Fruit fly (Drosophila melanogaster) whole organism, embryonic: Measurements from ENCODE around the gene Dcps.

Source experiments
- Antp ChIP-seq: fragments of 200-800 bp; sonication (Bioruptor generic); optimal IDR thresholded peaks from 3 replicates; lab custom pipeline; 2016; ENCODE audit warnings: missing biosample characterization, missing genetic modification characterization
- Asciz ChIP-seq: fragments of 200-800 bp; sonication (Bioruptor generic); optimal IDR thresholded peaks from 2 replicates; lab custom pipeline; 2017; ENCODE audit warnings: missing biosample characterization, mild to moderate bottlenecking, missing genetic modification characterization, missing genetic modification reagents
- CG10431 ChIP-seq: fragments of 200-800 bp; sonication (Bioruptor generic); optimal IDR thresholded peaks from 3 replicates; lab custom pipeline; 2018; ENCODE audit warnings: missing biosample characterization, mild to moderate bottlenecking, missing genetic modification characterization
- CG10565 ChIP-seq: fragments of 200-800 bp; sonication (Bioruptor generic); optimal IDR thresholded peaks from 3 replicates; lab custom pipeline; 2016; ENCODE audit warnings: missing biosample characterization, mild to moderate bottlenecking, missing genetic modification characterization
- CG12071 ChIP-seq: fragments of 200-800 bp; sonication (Bioruptor generic); optimal IDR thresholded peaks from 3 replicates; lab custom pipeline; 2018; ENCODE audit warnings: missing biosample characterization, mild to moderate bottlenecking, missing genetic modification characterization
- CG12219 ChIP-seq: fragments of 200-800 bp; sonication (Bioruptor generic); optimal IDR thresholded peaks from 3 replicates; lab custom pipeline; 2018; ENCODE audit warnings: missing biosample characterization, mild to moderate bottlenecking, missing genetic modification characterization
- CG12299 ChIP-seq: fragments of 200-800 bp; sonication (Bioruptor generic); optimal IDR thresholded peaks from 2 replicates; lab custom pipeline; 2018; ENCODE audit warnings: missing biosample characterization, mild to moderate bottlenecking, missing genetic modification characterization
- CG12942 ChIP-seq: fragments of 200-800 bp; sonication (Bioruptor generic); optimal IDR thresholded peaks from 3 replicates; lab custom pipeline; 2016; ENCODE audit warnings: missing biosample characterization, missing genetic modification characterization
- CG13287 ChIP-seq: fragments of 200-800 bp; sonication (Bioruptor generic); IDR thresholded peaks from 2 replicates; pipeline ENCODE4 v1.3.6; 2022; ENCODE audit warnings: missing biosample characterization, missing genetic modification characterization; ENCODE audit not compliant: partially characterized antibody
- CG13775 ChIP-seq: fragments of 200-800 bp; sonication (Bioruptor generic); optimal IDR thresholded peaks from 3 replicates; lab custom pipeline; 2017; ENCODE audit warnings: missing biosample characterization, mild to moderate bottlenecking, missing genetic modification characterization
- CG14050 ChIP-seq: fragments of 200-800 bp; sonication (Bioruptor generic); IDR thresholded peaks from 3 replicates; pipeline ENCODE4 v1.3.6; 2022; ENCODE audit warnings: missing biosample characterization, missing genetic modification characterization
- CG14441 ChIP-seq: fragments of 200-800 bp; sonication (Bioruptor generic); IDR thresholded peaks from 2 replicates; pipeline ENCODE4 v1.3.6; 2022; ENCODE audit warnings: missing biosample characterization, missing genetic modification characterization
- CG1647 ChIP-seq: fragments of 200-800 bp; sonication (Bioruptor generic); optimal IDR thresholded peaks from 3 replicates; lab custom pipeline; 2016; ENCODE audit warnings: missing biosample characterization, missing genetic modification characterization
- CG18011 ChIP-seq: fragments of 200-800 bp; sonication (Bioruptor generic); optimal IDR thresholded peaks from 2 replicates; lab custom pipeline; 2017; ENCODE audit warnings: missing biosample characterization, missing genetic modification characterization, mild to moderate bottlenecking, moderate library complexity, missing genotype
- CG2678 ChIP-seq: fragments of 200-800 bp; sonication (Bioruptor generic); optimal IDR thresholded peaks from 3 replicates; lab custom pipeline; 2019; ENCODE audit warnings: missing biosample characterization, mild to moderate bottlenecking, missing genetic modification characterization, moderate library complexity
- CG3163 ChIP-seq: fragments of 200-800 bp; sonication (Bioruptor generic); optimal IDR thresholded peaks from 3 replicates; lab custom pipeline; 2016; ENCODE audit warnings: missing biosample characterization, missing genetic modification characterization
- CG3281 ChIP-seq: fragments of 200-800 bp; sonication (Bioruptor generic); optimal IDR thresholded peaks from 3 replicates; lab custom pipeline; 2017; ENCODE audit warnings: missing biosample characterization, mild to moderate bottlenecking, missing genetic modification characterization
- CG3407 ChIP-seq: fragments of 200-800 bp; sonication (Bioruptor generic); optimal IDR thresholded peaks from 2 replicates; lab custom pipeline; 2018; ENCODE audit warnings: missing biosample characterization, mild to moderate bottlenecking, missing genetic modification characterization
- CG6654 ChIP-seq: fragments of 200-800 bp; sonication (Bioruptor generic); optimal IDR thresholded peaks from 2 replicates; lab custom pipeline; 2017; ENCODE audit warnings: missing biosample characterization, mild to moderate bottlenecking, missing genetic modification characterization
- CG6791 ChIP-seq: fragments of 200-800 bp; sonication (Bioruptor generic); IDR thresholded peaks from 3 replicates; pipeline ENCODE4 v1.3.6; 2022; ENCODE audit warnings: missing biosample characterization, missing genetic modification characterization; ENCODE audit not compliant: partially characterized antibody
- CG7271 ChIP-seq: fragments of 200-800 bp; sonication (Bioruptor generic); optimal IDR thresholded peaks from 2 replicates; lab custom pipeline; 2018; ENCODE audit warnings: missing biosample characterization, mild to moderate bottlenecking, missing genetic modification characterization, moderate library complexity
- CG8924 ChIP-seq: fragments of 200-800 bp; optimal IDR thresholded peaks from 3 replicates; lab custom pipeline; 2019; ENCODE audit warnings: missing biosample characterization, mild to moderate bottlenecking, missing genetic modification characterization, moderate library complexity
- D19A ChIP-seq: fragments of 200-800 bp; optimal IDR thresholded peaks from 3 replicates; lab custom pipeline; 2019; ENCODE audit warnings: missing biosample characterization, mild to moderate bottlenecking, missing genetic modification characterization, moderate library complexity
- Doc2 ChIP-seq: fragments of 200-800 bp; sonication (Bioruptor generic); IDR thresholded peaks from 2 replicates; pipeline ENCODE4 v1.3.6; 2022; ENCODE audit warnings: missing biosample characterization, missing genetic modification characterization
- Lhr ChIP-seq: fragments of 200-800 bp; sonication (Bioruptor generic); optimal IDR thresholded peaks from 3 replicates; lab custom pipeline; 2017; ENCODE audit warnings: mild to moderate bottlenecking, missing biosample characterization, missing genetic modification reagents, missing genetic modification characterization
- Pdp1 ChIP-seq, 2 experiments: fragments of 200-800 bp; sonication (Bioruptor generic); optimal IDR thresholded peaks; 3 replicates each; lab custom pipeline; 2016; ENCODE audit warnings: missing biosample characterization in 2 of 2, missing genetic modification characterization in 2 of 2, mild to moderate bottlenecking in 1 of 2, moderate library complexity in 1 of 2
- Ptx1 ChIP-seq: fragments of 200-800 bp; sonication (Bioruptor generic); IDR thresholded peaks from 2 replicates; pipeline ENCODE4 v1.3.6; 2022; ENCODE audit warnings: missing biosample characterization, missing genetic modification characterization
- Sox100B ChIP-seq: fragments of 200-800 bp; sonication (Bioruptor generic); optimal IDR thresholded peaks from 3 replicates; lab custom pipeline; 2018; ENCODE audit warnings: missing biosample characterization, mild to moderate bottlenecking, missing genetic modification characterization
- Ssrp ChIP-seq: fragments of 200-800 bp; sonication (Bioruptor generic); optimal IDR thresholded peaks from 2 replicates; lab custom pipeline; 2018; ENCODE audit warnings: missing biosample characterization, mild to moderate bottlenecking, missing genetic modification characterization, moderate library complexity
- Trl ChIP-seq, 3 experiments: fragments of >200 bp in 2 of 3; fragments of 200-800 bp in 1 of 3; sonication (Bioruptor generic) in 1 of 3; optimal IDR thresholded peaks; 2 replicates in 1 of 3; 3 replicates in 2 of 3; lab custom pipeline; 2016 to 2017; ENCODE audit warnings: missing biosample characterization in 1 of 3, missing genetic modification characterization in 1 of 3
- YL-1 ChIP-seq: fragments of 200-800 bp; sonication (Bioruptor generic); optimal IDR thresholded peaks from 3 replicates; lab custom pipeline; 2017; ENCODE audit warnings: missing biosample characterization, mild to moderate bottlenecking, missing genetic modification characterization
- ab ChIP-seq: fragments of 200-800 bp; sonication (Bioruptor generic); optimal IDR thresholded peaks from 2 replicates; lab custom pipeline; 2016; ENCODE audit warnings: missing biosample characterization, missing genetic modification characterization
- ap ChIP-seq: fragments of 200-800 bp; sonication (Bioruptor generic); IDR thresholded peaks from 2 replicates; pipeline ENCODE4 v1.3.6; 2022; ENCODE audit warnings: missing biosample characterization, missing genetic modification characterization
- bigmax ChIP-seq: fragments of 200-800 bp; sonication (Bioruptor generic); optimal IDR thresholded peaks from 2 replicates; lab custom pipeline; 2018; ENCODE audit warnings: missing biosample characterization, mild to moderate bottlenecking, missing genetic modification characterization
- btn ChIP-seq: fragments of 200-800 bp; sonication (Bioruptor generic); optimal IDR thresholded peaks from 2 replicates; lab custom pipeline; 2016; ENCODE audit warnings: missing biosample characterization, missing genetic modification characterization
- grau ChIP-seq: fragments of 200-800 bp; optimal IDR thresholded peaks from 3 replicates; lab custom pipeline; 2019; ENCODE audit warnings: missing biosample characterization, mild to moderate bottlenecking, missing genetic modification characterization, moderate library complexity
- hbn ChIP-seq: fragments of 200-800 bp; sonication (Bioruptor generic); IDR thresholded peaks from 2 replicates; pipeline ENCODE4 v1.3.6; 2022; ENCODE audit warnings: missing biosample characterization, missing genetic modification characterization; ENCODE audit not compliant: partially characterized antibody
- mld ChIP-seq: fragments of 200-800 bp; sonication (Bioruptor generic); IDR thresholded peaks from 3 replicates; pipeline ENCODE4 v1.3.6; 2022; ENCODE audit warnings: missing biosample characterization, missing genetic modification characterization; ENCODE audit not compliant: partially characterized antibody
- nau ChIP-seq: fragments of 200-800 bp; sonication (Bioruptor generic); optimal IDR thresholded peaks from 3 replicates; lab custom pipeline; 2017; ENCODE audit warnings: missing biosample characterization, mild to moderate bottlenecking, missing genetic modification characterization, missing genetic modification reagents
- oc ChIP-seq: fragments of 200-800 bp; sonication (Bioruptor generic); optimal IDR thresholded peaks from 2 replicates; lab custom pipeline; 2018; ENCODE audit warnings: missing biosample characterization, mild to moderate bottlenecking, missing genetic modification characterization, moderate library complexity
- pan ChIP-seq, 4 experiments: fragments of >200 bp in 3 of 4; fragments of 200-800 bp in 1 of 4; sonication (Bioruptor generic) in 1 of 4; optimal IDR thresholded peaks in 3 of 4; IDR thresholded peaks in 1 of 4; 2 replicates each; pipeline versions ENCODE4 v1.3.6 to Lab custom; 2017 to 2022; ENCODE audit warnings: missing biosample characterization in 2 of 4, missing genetic modification characterization in 2 of 4, mixed read lengths in 1 of 4
- repo ChIP-seq: fragments of 200-800 bp; sonication (Bioruptor generic); optimal IDR thresholded peaks from 2 replicates; lab custom pipeline; 2016; ENCODE audit warnings: missing biosample characterization, missing genetic modification characterization
- sd ChIP-seq: fragments of 200-800 bp; sonication (Bioruptor generic); optimal IDR thresholded peaks from 3 replicates; lab custom pipeline; 2018; ENCODE audit warnings: missing biosample characterization, mild to moderate bottlenecking, missing genetic modification characterization, moderate library complexity
- seq ChIP-seq: fragments of 200-800 bp; sonication (Bioruptor generic); IDR thresholded peaks from 2 replicates; pipeline ENCODE4 v1.3.6; 2022; ENCODE audit warnings: missing biosample characterization, missing genetic modification characterization
- sob ChIP-seq: fragments of 200-800 bp; sonication (Bioruptor generic); IDR thresholded peaks from 2 replicates; pipeline ENCODE4 v1.3.6; 2022; ENCODE audit warnings: missing biosample characterization, missing genetic modification characterization
- stc ChIP-seq: fragments of 200-800 bp; sonication (Bioruptor generic); IDR thresholded peaks from 2 replicates; pipeline ENCODE4 v1.3.6; 2022; ENCODE audit warnings: missing biosample characterization, missing genetic modification characterization
- tin ChIP-seq: fragments of 200-800 bp; sonication (Bioruptor generic); optimal IDR thresholded peaks from 3 replicates; lab custom pipeline; 2016; ENCODE audit warnings: missing biosample characterization, missing genetic modification characterization
- vfl ChIP-seq: fragments of 200-800 bp; sonication (Bioruptor generic); optimal IDR thresholded peaks from 2 replicates; lab custom pipeline; 2016; ENCODE audit warnings: missing biosample characterization, missing genetic modification characterization

Gene Dcps

DNA sequence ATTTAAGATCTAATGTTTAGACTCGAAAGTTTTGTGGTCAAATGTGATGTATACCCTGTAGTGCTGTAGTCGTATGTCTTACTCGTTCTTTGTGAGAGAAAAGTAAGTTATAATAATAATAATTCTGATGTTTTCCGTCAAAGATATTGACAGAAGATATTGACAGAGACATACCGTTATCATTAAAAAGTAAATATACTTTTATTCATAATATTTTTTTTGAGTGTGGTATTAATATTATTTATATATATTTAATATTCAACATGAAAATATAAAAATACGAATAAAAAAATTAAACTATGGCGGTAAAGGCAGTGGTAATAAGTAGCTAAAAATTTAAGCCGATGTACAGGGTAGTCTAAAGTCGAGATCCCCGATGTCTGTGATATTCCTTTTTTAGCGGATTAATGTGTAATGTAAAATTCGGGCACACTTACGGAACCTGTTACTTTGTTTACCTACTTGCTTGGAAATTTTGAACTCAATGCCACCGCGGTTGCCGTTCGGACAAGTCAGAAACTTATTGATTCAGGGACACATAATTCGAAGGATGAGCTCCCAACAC lies 18.2 kb downstream of the Dcps start, which contains the start of the genes CG2100 and CG1236 (continued):
- peak; percentile 47 for TF ChIP-seq Lhr (GFP tag; lab: Kevin White, UChicago)
- peak; percentile 92 for TF ChIP-seq CG2678 (tag; lab: Kevin White, UChicago)
- peak; percentile 50 for TF ChIP-seq CG12219 (GFP tag; lab: Kevin White, UChicago)
- TF ChIP-seq CG12071 (GFP tag; lab: Kevin White, UChicago), result no peak
- TF ChIP-seq CG10565 (GFP tag; lab: Kevin White, UChicago), result peak; percentile 19
- TF ChIP-seq pan (optimal IDR thresholded peaks at IDR 0.05; lab: Kevin White, UChicago), result peak in 1 of 2 experiments; percentile 64
- peak; percentile 65 to 81 for TF ChIP-seq pan (GFP tag; optimal IDR thresholded peaks at IDR 0.05 in 1 of 2, IDR thresholded peaks at IDR 0.05 in 1 of 2)
- peak; percentile 59 for TF ChIP-seq Antp (GFP tag; lab: Kevin White, UChicago)
- peak; percentile 82 for TF ChIP-seq Ptx1 (GFP tag; lab: Robert Waterston, UW)
- TF ChIP-seq Ssrp (tag; lab: Kevin White, UChicago), result peak; percentile 90
- no peak for TF ChIP-seq CG6791 (GFP tag; lab: Robert Waterston, UW)
- peak; percentile 3 for TF ChIP-seq btn (GFP tag; lab: Kevin White, UChicago)
- TF ChIP-seq CG12942 (GFP tag; lab: Kevin White, UChicago), result peak; percentile 71
- peak; percentile 77 for TF ChIP-seq CG3407 (GFP tag; lab: Kevin White, UChicago)
- peak; percentile 4 for TF ChIP-seq CG3163 (GFP tag; lab: Kevin White, UChicago)
- TF ChIP-seq sob (GFP tag; lab: Robert Waterston, UW), result peak; percentile 75
- no peak; the same call in 1 of the 2 replicates for TF ChIP-seq ap (GFP tag; lab: Robert Waterston, UW)
- TF ChIP-seq oc (tag; lab: Kevin White, UChicago), result peak; percentile 82
- peak; percentile 62 for TF ChIP-seq ab
- peak; percentile 86 for TF ChIP-seq D19A (tag; lab: Kevin White, UChicago)
- TF ChIP-seq Asciz (GFP tag; lab: Kevin White, UChicago), result peak; percentile 77
- TF ChIP-seq CG18011 (GFP tag; lab: Kevin White, UChicago), result peak; percentile 37
- peak; percentile 38 to 49 for TF ChIP-seq Pdp1 (GFP tag; optimal IDR thresholded peaks at IDR 0.05; lab: Kevin White, UChicago)
- TF ChIP-seq CG3281 (GFP tag; lab: Kevin White, UChicago), result peak; percentile 87
- TF ChIP-seq CG7271, result peak; percentile 13
- TF ChIP-seq CG13287 (GFP tag; lab: Robert Waterston, UW), result no peak
- no peak for TF ChIP-seq nau (GFP tag; lab: Kevin White, UChicago)
- peak; percentile 66; the same call in 1 of the 2 replicates for TF ChIP-seq seq (GFP tag; lab: Robert Waterston, UW)
- no peak for TF ChIP-seq hbn (GFP tag; lab: Robert Waterston, UW)
- peak; percentile 71 for TF ChIP-seq YL-1
- no peak for TF ChIP-seq bigmax
- TF ChIP-seq CG14050 (GFP tag; lab: Robert Waterston, UW), result peak; percentile 41; the same call in 2 of the 3 replicates
- peak; percentile 94 for TF ChIP-seq CG8924 (tag; lab: Kevin White, UChicago)
- TF ChIP-seq Sox100B (GFP tag; lab: Kevin White, UChicago), result peak; percentile 93
- TF ChIP-seq CG10431 (GFP tag; lab: Kevin White, UChicago), result peak; percentile 63
- peak; percentile 89 for TF ChIP-seq grau (tag; lab: Kevin White, UChicago)
- peak; percentile 20 for TF ChIP-seq vfl (GFP tag; lab: Kevin White, UChicago)
- TF ChIP-seq sd (tag; lab: Kevin White, UChicago), result peak; percentile 65
- TF ChIP-seq stc (GFP tag; lab: Robert Waterston, UW), result peak; percentile 56
- no peak; the same call in 2 of the 3 replicates for TF ChIP-seq mld (GFP tag; lab: Robert Waterston, UW)
- peak; percentile 12 for TF ChIP-seq repo (GFP tag; lab: Kevin White, UChicago)
- peak; percentile 94 for TF ChIP-seq CG13775 (GFP tag; lab: Kevin White, UChicago)
- peak; percentile 8 for TF ChIP-seq CG1647 (GFP tag; lab: Kevin White, UChicago)
- TF ChIP-seq tin (GFP tag; lab: Kevin White, UChicago), result peak; percentile 82
- no peak for TF ChIP-seq Trl (optimal IDR thresholded peaks at IDR 0.05; lab: Kevin White, UChicago)
- peak; percentile 14 for TF ChIP-seq Trl (GFP tag; optimal IDR thresholded peaks at IDR 0.05; lab: Kevin White, UChicago)
- peak; percentile 60; the same call in 1 of the 2 replicates for TF ChIP-seq CG14441
- peak; percentile 59 for TF ChIP-seq CG6654
- TF ChIP-seq CG12299 (tag; lab: Kevin White, UChicago), result peak; percentile 63
- TF ChIP-seq Doc2, result no peak
